Fruit fly (Drosophila melanogaster) whole organism, embryonic: ENCODE data around the gene Est-6.

Experiments used
- Abd-B ChIP-seq: fragments of 200-800 bp; sonication (Bioruptor generic); optimal IDR thresholded peaks from 2 replicates; lab custom pipeline; 2018; ENCODE audit warnings: missing biosample characterization, mild to moderate bottlenecking, missing genetic modification characterization, moderate library complexity
- CG12071 ChIP-seq: fragments of 200-800 bp; sonication (Bioruptor generic); optimal IDR thresholded peaks from 3 replicates; lab custom pipeline; 2018; ENCODE audit warnings: missing biosample characterization, mild to moderate bottlenecking, missing genetic modification characterization
- CG12744 ChIP-seq: fragments of 200-800 bp; sonication (Bioruptor generic); optimal IDR thresholded peaks from 2 replicates; lab custom pipeline; 2016; ENCODE audit warnings: missing biosample characterization, missing genetic modification characterization
- CG13123 ChIP-seq: fragments of 200-800 bp; sonication (Bioruptor generic); optimal IDR thresholded peaks from 2 replicates; lab custom pipeline; 2016; ENCODE audit warnings: missing biosample characterization, missing genetic modification characterization
- CG13775 ChIP-seq: fragments of 200-800 bp; sonication (Bioruptor generic); optimal IDR thresholded peaks from 3 replicates; lab custom pipeline; 2017; ENCODE audit warnings: missing biosample characterization, mild to moderate bottlenecking, missing genetic modification characterization
- CG14050 ChIP-seq: fragments of 200-800 bp; sonication (Bioruptor generic); IDR thresholded peaks from 3 replicates; pipeline ENCODE4 v1.3.6; 2022; ENCODE audit warnings: missing biosample characterization, missing genetic modification characterization
- CG14441 ChIP-seq: fragments of 200-800 bp; sonication (Bioruptor generic); IDR thresholded peaks from 2 replicates; pipeline ENCODE4 v1.3.6; 2022; ENCODE audit warnings: missing biosample characterization, missing genetic modification characterization
- CG15514 ChIP-seq: fragments of 200-800 bp; sonication (Bioruptor generic); optimal IDR thresholded peaks from 3 replicates; lab custom pipeline; 2017; ENCODE audit warnings: missing biosample characterization, missing genetic modification characterization, mild to moderate bottlenecking, moderate library complexity, missing genetic modification reagents
- CG16779 ChIP-seq: fragments of 200-800 bp; sonication (Bioruptor generic); IDR thresholded peaks from 2 replicates; pipeline ENCODE4 v1.3.6; 2022; ENCODE audit warnings: missing biosample characterization, missing genetic modification characterization
- CG1832 ChIP-seq: fragments of 200-800 bp; sonication (Bioruptor generic); optimal IDR thresholded peaks from 2 replicates; lab custom pipeline; 2017; ENCODE audit warnings: missing biosample characterization, mild to moderate bottlenecking, missing genetic modification characterization, inconsistent platforms
- CG18619 ChIP-seq: fragments of 200-800 bp; sonication (Bioruptor generic); optimal IDR thresholded peaks from 3 replicates; lab custom pipeline; 2017; ENCODE audit warnings: missing biosample characterization, mild to moderate bottlenecking, missing genetic modification characterization
- CG30403 ChIP-seq: fragments of 200-800 bp; sonication (Bioruptor generic); optimal IDR thresholded peaks from 3 replicates; lab custom pipeline; 2016; ENCODE audit warnings: missing biosample characterization, missing genetic modification characterization
- CG4854 ChIP-seq: fragments of 200-800 bp; sonication (Bioruptor generic); optimal IDR thresholded peaks from 2 replicates; lab custom pipeline; 2016; ENCODE audit warnings: missing biosample characterization, missing genetic modification characterization, inconsistent platforms
- CG6813 ChIP-seq: fragments of 200-800 bp; sonication (Bioruptor generic); optimal IDR thresholded peaks from 2 replicates; lab custom pipeline; 2017; ENCODE audit warnings: missing biosample characterization, missing genetic modification characterization, mild to moderate bottlenecking, moderate library complexity, missing genetic modification reagents
- CG7372 ChIP-seq: fragments of 200-800 bp; sonication (Bioruptor generic); IDR thresholded peaks from 2 replicates; pipeline ENCODE4 v1.3.6; 2022; ENCODE audit warnings: missing biosample characterization, missing genetic modification characterization
- CG7556 ChIP-seq: fragments of 200-800 bp; sonication (Bioruptor generic); optimal IDR thresholded peaks from 2 replicates; lab custom pipeline; 2017; ENCODE audit warnings: missing biosample characterization, mild to moderate bottlenecking, missing genetic modification characterization
- CG7745 ChIP-seq: fragments of 200-800 bp; sonication (Bioruptor generic); optimal IDR thresholded peaks from 2 replicates; lab custom pipeline; 2018; ENCODE audit warnings: missing biosample characterization, mild to moderate bottlenecking, missing genetic modification characterization, moderate library complexity
- CG8290 ChIP-seq, 3 experiments: fragments of 200-800 bp; sonication (Bioruptor generic); optimal IDR thresholded peaks; 2 replicates each; lab custom pipeline; 2016 to 2019; ENCODE audit warnings: missing biosample characterization in 3 of 3, missing genetic modification characterization in 3 of 3, mild to moderate bottlenecking in 2 of 3, moderate library complexity in 1 of 3
- CG8359 ChIP-seq: fragments of 200-800 bp; sonication (Bioruptor generic); optimal IDR thresholded peaks from 2 replicates; lab custom pipeline; 2017; ENCODE audit warnings: missing biosample characterization, mild to moderate bottlenecking, missing genetic modification characterization, borderline replicate concordance
- CG8924 ChIP-seq: fragments of 200-800 bp; optimal IDR thresholded peaks from 3 replicates; lab custom pipeline; 2019; ENCODE audit warnings: missing biosample characterization, mild to moderate bottlenecking, missing genetic modification characterization, moderate library complexity
- CG9817 ChIP-seq: fragments of 200-800 bp; sonication (Bioruptor generic); optimal IDR thresholded peaks from 2 replicates; lab custom pipeline; 2018; ENCODE audit warnings: missing biosample characterization, mild to moderate bottlenecking, missing genetic modification characterization, moderate library complexity
- Drgx ChIP-seq: fragments of 200-800 bp; sonication (Bioruptor generic); IDR thresholded peaks from 2 replicates; pipeline ENCODE4 v1.3.6; 2022; ENCODE audit warnings: missing biosample characterization, missing genetic modification characterization
- H15 ChIP-seq: fragments of 200-800 bp; sonication (Bioruptor generic); IDR thresholded peaks from 3 replicates; pipeline ENCODE4 v1.3.6; 2022; ENCODE audit warnings: missing biosample characterization, missing genetic modification characterization
- Kr ChIP-seq: fragments of 200-800 bp; sonication (Bioruptor generic); optimal IDR thresholded peaks from 2 replicates; lab custom pipeline; 2017; ENCODE audit warnings: missing biosample characterization, mild to moderate bottlenecking, missing genetic modification characterization
- Med ChIP-seq: fragments of 200-800 bp; sonication (Bioruptor generic); peaks from one replicate; lab custom pipeline; 2016; ENCODE audit warnings: missing biosample characterization, missing genetic modification characterization, mild to moderate bottlenecking, inconsistent platforms, moderate library complexity
- NK7.1 ChIP-seq: fragments of 200-800 bp; sonication (Bioruptor generic); optimal IDR thresholded peaks from 3 replicates; lab custom pipeline; 2016; ENCODE audit warnings: missing biosample characterization, missing genetic modification characterization
- Nf-YC ChIP-seq: fragments of 200-800 bp; optimal IDR thresholded peaks from 3 replicates; lab custom pipeline; 2019; ENCODE audit warnings: missing biosample characterization, mild to moderate bottlenecking, missing genetic modification characterization, moderate library complexity
- NfI ChIP-seq: fragments of 200-800 bp; sonication (Bioruptor generic); optimal IDR thresholded peaks from 3 replicates; lab custom pipeline; 2018; ENCODE audit warnings: missing biosample characterization, mild to moderate bottlenecking, missing genetic modification characterization, moderate library complexity
- Ptx1 ChIP-seq: fragments of 200-800 bp; sonication (Bioruptor generic); IDR thresholded peaks from 2 replicates; pipeline ENCODE4 v1.3.6; 2022; ENCODE audit warnings: missing biosample characterization, missing genetic modification characterization
- Tbp ChIP-seq: fragments of >200 bp; optimal IDR thresholded peaks from 2 replicates; lab custom pipeline; 2018; ENCODE audit warnings: missing biosample characterization, missing genetic modification characterization
- abd-A ChIP-seq: fragments of 200-800 bp; sonication (Bioruptor generic); optimal IDR thresholded peaks from 3 replicates; lab custom pipeline; 2019; ENCODE audit warnings: missing biosample characterization, mild to moderate bottlenecking, missing genetic modification characterization, moderate library complexity
- ac ChIP-seq: fragments of 200-800 bp; sonication (Bioruptor generic); optimal IDR thresholded peaks from 3 replicates; lab custom pipeline; 2017; ENCODE audit warnings: missing biosample characterization, mild to moderate bottlenecking, missing genetic modification characterization
- ato ChIP-seq: fragments of 200-800 bp; sonication (Bioruptor generic); IDR thresholded peaks from 2 replicates; pipeline ENCODE4 v1.3.6; 2022; ENCODE audit warnings: missing biosample characterization, missing genetic modification characterization; ENCODE audit not compliant: partially characterized antibody
- ci ChIP-seq: fragments of 200-800 bp; sonication (Bioruptor generic); IDR thresholded peaks from 3 replicates; pipeline ENCODE4 v1.3.6; 2022; ENCODE audit warnings: missing biosample characterization, missing genetic modification characterization
- esg ChIP-seq: fragments of 200-800 bp; sonication (Bioruptor generic); conservative IDR thresholded peaks from 2 replicates; pipeline ENCODE4 v1.3.6; 2022; ENCODE audit warnings: missing biosample characterization, missing genetic modification characterization
- grau ChIP-seq: fragments of 200-800 bp; optimal IDR thresholded peaks from 3 replicates; lab custom pipeline; 2019; ENCODE audit warnings: missing biosample characterization, mild to moderate bottlenecking, missing genetic modification characterization, moderate library complexity
- lab ChIP-seq: fragments of 200-800 bp; sonication (Bioruptor generic); optimal IDR thresholded peaks from 3 replicates; lab custom pipeline; 2017; ENCODE audit warnings: missing biosample characterization, missing genetic modification characterization, mild to moderate bottlenecking, moderate library complexity, missing genetic modification reagents
- lilli ChIP-seq: fragments of 200-800 bp; sonication (Bioruptor generic); optimal IDR thresholded peaks from 3 replicates; lab custom pipeline; 2016; ENCODE audit warnings: missing biosample characterization, missing genetic modification characterization
- lmd ChIP-seq: fragments of 200-800 bp; sonication (Bioruptor generic); IDR thresholded peaks from 2 replicates; pipeline ENCODE4 v1.3.6; 2022; ENCODE audit warnings: missing biosample characterization, missing genetic modification characterization
- lola ChIP-seq, 3 experiments: fragments of >200 bp in 2 of 3; fragments of 200-800 bp in 1 of 3; sonication (Bioruptor generic) in 1 of 3; optimal IDR thresholded peaks; 2 replicates each; lab custom pipeline; 2017 to 2019; ENCODE audit warnings: missing biosample characterization in 3 of 3, missing genetic modification characterization in 3 of 3, mild to moderate bottlenecking in 1 of 3, moderate library complexity in 1 of 3
- nau ChIP-seq: fragments of 200-800 bp; sonication (Bioruptor generic); optimal IDR thresholded peaks from 3 replicates; lab custom pipeline; 2017; ENCODE audit warnings: missing biosample characterization, mild to moderate bottlenecking, missing genetic modification characterization, missing genetic modification reagents
- p53 ChIP-seq: fragments of 200-800 bp; sonication (Bioruptor generic); optimal IDR thresholded peaks from 2 replicates; lab custom pipeline; 2016; ENCODE audit warnings: missing biosample characterization, missing genetic modification characterization
- prd ChIP-seq, 3 experiments: fragments of >200 bp in 2 of 3; fragments of 200-800 bp in 1 of 3; sonication (Bioruptor generic) in 1 of 3; optimal IDR thresholded peaks in 2 of 3; IDR thresholded peaks in 1 of 3; 2 replicates in 2 of 3; 3 replicates in 1 of 3; pipeline versions ENCODE4 v1.3.6 to Lab custom; 2017 to 2022; ENCODE audit warnings: missing biosample characterization in 1 of 3, missing genetic modification characterization in 1 of 3
- repo ChIP-seq: fragments of 200-800 bp; sonication (Bioruptor generic); optimal IDR thresholded peaks from 2 replicates; lab custom pipeline; 2016; ENCODE audit warnings: missing biosample characterization, missing genetic modification characterization
- sens ChIP-seq: fragments of 200-800 bp; sonication (Bioruptor generic); peaks from one replicate; lab custom pipeline; 2016; ENCODE audit warnings: missing biosample characterization, missing genetic modification characterization
- sisA ChIP-seq: fragments of 200-800 bp; sonication (Bioruptor generic); IDR thresholded peaks from 2 replicates; pipeline ENCODE4 v1.3.6; 2022; ENCODE audit warnings: missing biosample characterization, missing genetic modification characterization
- slbo ChIP-seq: fragments of 200-800 bp; sonication (Bioruptor generic); IDR thresholded peaks from 2 replicates; pipeline ENCODE4 v1.3.6; 2022; ENCODE audit warnings: missing biosample characterization, missing genetic modification characterization
- sqz ChIP-seq: fragments of 200-800 bp; sonication (Bioruptor generic); optimal IDR thresholded peaks from 3 replicates; lab custom pipeline; 2018; ENCODE audit warnings: missing biosample characterization, mild to moderate bottlenecking, missing genetic modification characterization
- ssp ChIP-seq: fragments of 200-800 bp; sonication (Bioruptor generic); IDR thresholded peaks from 2 replicates; pipeline ENCODE4 v1.3.6; 2022; ENCODE audit warnings: missing biosample characterization, missing genetic modification characterization
- zfh2 ChIP-seq: fragments of 200-800 bp; sonication (Bioruptor generic); optimal IDR thresholded peaks from 2 replicates; lab custom pipeline; 2016; ENCODE audit warnings: missing biosample characterization, missing genetic modification characterization

Gene Est-6

dm6 chr3L:12163082-12163481 is 25.5 kb upstream of the Est-6 start:
- no peak for TF ChIP-seq ato
- peak; percentile 36; the same call in 1 of the 2 replicates for TF ChIP-seq Ptx1
- no peak for TF ChIP-seq Abd-B (GFP tag; lab: Kevin White, UChicago)
- TF ChIP-seq Nf-YC (tag; lab: Kevin White, UChicago), result no peak
- TF ChIP-seq lab, result no peak
- no peak for TF ChIP-seq CG12071 (GFP tag; lab: Kevin White, UChicago)
- no peak for TF ChIP-seq CG15514 (GFP tag; lab: Kevin White, UChicago)
- no peak for TF ChIP-seq CG6813 (GFP tag; lab: Kevin White, UChicago)
- TF ChIP-seq CG1832 (GFP tag; lab: Kevin White, UChicago), result no peak
- no peak for TF ChIP-seq CG12744
- TF ChIP-seq Tbp (GFP tag; lab: Kevin White, UChicago), result no peak
- TF ChIP-seq CG8359 (GFP tag; lab: Kevin White, UChicago), result no peak
- no peak for TF ChIP-seq ac
- no peak for TF ChIP-seq CG7372
- TF ChIP-seq CG13123 (GFP tag; lab: Kevin White, UChicago), result no peak
- TF ChIP-seq CG9817 (tag; lab: Kevin White, UChicago), result no peak
- TF ChIP-seq CG13775, result no peak
- TF ChIP-seq sisA (GFP tag; lab: Robert Waterston, UW), result no peak
- TF ChIP-seq p53 (GFP tag; lab: Kevin White, UChicago), result no peak
- TF ChIP-seq CG16779, result no peak
- 0 out of 3 replicates have a peak, but pooled peaks have one; percentile 25 for TF ChIP-seq H15 (GFP tag; lab: Robert Waterston, UW)
- peak; percentile 13; the same call in 1 of the 3 replicates for TF ChIP-seq CG14050
- no peak for TF ChIP-seq sqz (GFP tag; lab: Kevin White, UChicago)
- no peak for TF ChIP-seq CG8924 (tag; lab: Kevin White, UChicago)
- TF ChIP-seq repo (GFP tag; lab: Kevin White, UChicago), result no peak
- no peak for TF ChIP-seq lola (GFP tag; optimal IDR thresholded peaks at IDR 0.05; lab: Kevin White, UChicago)
- TF ChIP-seq Kr (GFP tag; lab: Kevin White, UChicago), result no peak
- TF ChIP-seq sens (GFP tag; lab: Kevin White, UChicago), result peak; percentile 68
- TF ChIP-seq CG14441, result 0 out of 2 replicates have a peak, but pooled peaks have one; percentile 4
- peak; percentile 11 for TF ChIP-seq grau
- 0 out of 2 replicates have a peak, but pooled peaks have one; percentile 15 for TF ChIP-seq lmd (GFP tag; lab: Robert Waterston, UW)
- TF ChIP-seq NfI (GFP tag; lab: Kevin White, UChicago), result no peak
- no peak for TF ChIP-seq lilli (GFP tag; lab: Kevin White, UChicago)
- no peak for TF ChIP-seq prd (optimal IDR thresholded peaks at IDR 0.05; lab: Kevin White, UChicago)
- 0 out of 3 replicates have a peak, but pooled peaks have one; percentile 22 for TF ChIP-seq prd (GFP tag; IDR thresholded peaks at IDR 0.05; lab: Robert Waterston, UW)
- no peak for TF ChIP-seq CG4854 (GFP tag; lab: Kevin White, UChicago)
- TF ChIP-seq NK7.1 (GFP tag; lab: Kevin White, UChicago), result no peak
- TF ChIP-seq CG7556, result peak; percentile 31
- TF ChIP-seq ssp (GFP tag; lab: Robert Waterston, UW), result peak; percentile 38
- TF ChIP-seq zfh2 (GFP tag; lab: Kevin White, UChicago), result no peak
- TF ChIP-seq nau (GFP tag; lab: Kevin White, UChicago), result no peak
- TF ChIP-seq CG18619 (GFP tag; lab: Kevin White, UChicago), result no peak
- TF ChIP-seq ci, result peak; percentile 46; the same call in 2 of the 3 replicates
- TF ChIP-seq CG8290 (GFP tag; optimal IDR thresholded peaks at IDR 0.05; lab: Kevin White, UChicago), result no peak
- no peak for TF ChIP-seq CG8290 (tag; optimal IDR thresholded peaks at IDR 0.05; lab: Kevin White, UChicago)
- no peak for TF ChIP-seq abd-A (tag; lab: Kevin White, UChicago)
- TF ChIP-seq CG7745 (tag; lab: Kevin White, UChicago), result no peak
- TF ChIP-seq Med (GFP tag; lab: Kevin White, UChicago), result peak; percentile 49
- peak; percentile 18 for TF ChIP-seq Drgx (GFP tag; lab: Robert Waterston, UW)
- TF ChIP-seq CG30403 (GFP tag; lab: Kevin White, UChicago), result peak; percentile 11
- no peak for TF ChIP-seq esg (GFP tag; lab: Robert Waterston, UW)
- TF ChIP-seq slbo (GFP tag; lab: Robert Waterston, UW), result 0 out of 2 replicates have a peak, but pooled peaks have one; percentile 18
